Worm (Caenorhabditis elegans): ENCODE data around the gene crn-5.
A peak's percentile ranks its signal among the peaks of the same experiment; 100 is the strongest.

The crn-5 gene

DNA sequence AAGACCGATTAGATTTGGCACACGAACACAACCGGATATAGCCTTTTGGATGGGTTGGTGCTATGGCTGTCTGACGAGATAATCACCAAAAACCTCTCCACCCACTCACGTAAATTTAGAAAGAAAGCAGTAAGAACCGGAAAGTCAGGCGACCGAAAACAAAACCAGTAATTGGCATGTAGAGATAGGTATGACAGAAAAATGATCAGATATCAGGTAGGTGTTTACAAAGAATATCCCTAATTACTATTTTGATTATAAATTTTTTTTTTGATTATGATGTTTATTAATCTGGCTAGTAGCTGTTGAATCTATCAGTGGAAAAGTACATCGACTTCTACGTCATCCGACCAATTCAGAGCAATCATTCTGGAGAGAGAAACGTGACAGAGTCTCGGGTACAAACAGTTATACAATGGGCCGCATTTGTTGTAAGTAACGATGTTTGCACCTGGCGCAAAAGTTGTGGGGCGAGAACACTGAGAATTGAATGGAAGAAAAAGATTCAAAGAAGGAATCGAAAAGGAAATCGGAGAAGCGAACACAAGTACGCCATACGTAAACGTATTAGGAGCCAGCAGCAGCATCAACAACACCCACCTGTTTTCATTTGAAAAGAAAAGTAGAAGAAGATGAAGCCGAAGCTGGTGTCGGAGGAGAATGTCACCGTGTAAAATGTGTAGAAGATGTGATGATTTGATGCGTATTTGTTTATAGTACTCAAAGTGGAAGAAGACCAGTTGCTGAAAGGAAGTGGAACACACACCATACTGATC lies 41.5 kb upstream of the crn-5 start (continued):
- TF ChIP-seq fos-1 (tag; optimal IDR thresholded peaks at IDR 0.05) (no peak), nhr-237 (tag; optimal IDR thresholded peaks at IDR 0.05) (no peak), aha-1 (tag; optimal IDR thresholded peaks at IDR 0.05) (no peak), xbp-1 (tag; optimal IDR thresholded peaks at IDR 0.05) (peak; percentile 5), skn-1 (tag; optimal IDR thresholded peaks at IDR 0.05) (peak; percentile 5), lin-15B (tag; optimal IDR thresholded peaks at IDR 0.05) (no peak), nhr-20 (tag; optimal IDR thresholded peaks at IDR 0.05) (peak; percentile 39), mef-2 (tag; optimal IDR thresholded peaks at IDR 0.05) (no peak), mep-1 (tag; optimal IDR thresholded peaks at IDR 0.05) (peak; percentile 54), mab-9 (GFP tag; IDR thresholded peaks at IDR 0.05) (no peak), ama-1 (optimal IDR thresholded peaks at IDR 0.05) (peak; percentile 25), ceh-63 (GFP tag; optimal IDR thresholded peaks at IDR 0.05) (no peak), F16B12.6 (tag; optimal IDR thresholded peaks at IDR 0.05) (no peak), C04F5.9 (tag; optimal IDR thresholded peaks at IDR 0.05) (no peak), nhr-71 (tag; optimal IDR thresholded peaks at IDR 0.05) (peak; percentile 58), egl-13 (tag; optimal IDR thresholded peaks at IDR 0.05) (no peak), swsn-7 (tag; optimal IDR thresholded peaks at IDR 0.05) (peak; percentile 23), nhr-28 (tag; optimal IDR thresholded peaks at IDR 0.05) (no peak), dpl-1 (GFP tag; optimal IDR thresholded peaks at IDR 0.05) (no peak), lsy-2 (tag; optimal IDR thresholded peaks at IDR 0.05) (peak; percentile 14 to 26), fkh-8 (tag; optimal IDR thresholded peaks at IDR 0.05) (peak; percentile 69), ces-1 (GFP tag; optimal IDR thresholded peaks at IDR 0.05) (no peak), mdl-1 (tag; optimal IDR thresholded peaks at IDR 0.05) (peak in 1 of 2 experiments; percentile 35), lin-13 (GFP tag; optimal IDR thresholded peaks at IDR 0.05) (no peak), dsc-1 (tag; optimal IDR thresholded peaks at IDR 0.05) (peak; percentile 32), zip-4 (GFP tag; optimal IDR thresholded peaks at IDR 0.05) (no peak), nhr-85 (tag) (peak; percentile 20), unc-86 (tag; optimal IDR thresholded peaks at IDR 0.05) (no peak), aly-2 (tag; optimal IDR thresholded peaks at IDR 0.05) (no peak), tlp-1 (tag; optimal IDR thresholded peaks at IDR 0.05) (no peak), unc-130 (tag; optimal IDR thresholded peaks at IDR 0.05) (peak; percentile 12), sptf-1 (tag; optimal IDR thresholded peaks at IDR 0.05) (no peak), snu-23 (GFP tag; optimal IDR thresholded peaks at IDR 0.05) (peak; percentile 12), grh-1 (GFP tag; IDR thresholded peaks at IDR 0.05) (peak; percentile 57; the same call in 1 of the 2 replicates)

DNA sequence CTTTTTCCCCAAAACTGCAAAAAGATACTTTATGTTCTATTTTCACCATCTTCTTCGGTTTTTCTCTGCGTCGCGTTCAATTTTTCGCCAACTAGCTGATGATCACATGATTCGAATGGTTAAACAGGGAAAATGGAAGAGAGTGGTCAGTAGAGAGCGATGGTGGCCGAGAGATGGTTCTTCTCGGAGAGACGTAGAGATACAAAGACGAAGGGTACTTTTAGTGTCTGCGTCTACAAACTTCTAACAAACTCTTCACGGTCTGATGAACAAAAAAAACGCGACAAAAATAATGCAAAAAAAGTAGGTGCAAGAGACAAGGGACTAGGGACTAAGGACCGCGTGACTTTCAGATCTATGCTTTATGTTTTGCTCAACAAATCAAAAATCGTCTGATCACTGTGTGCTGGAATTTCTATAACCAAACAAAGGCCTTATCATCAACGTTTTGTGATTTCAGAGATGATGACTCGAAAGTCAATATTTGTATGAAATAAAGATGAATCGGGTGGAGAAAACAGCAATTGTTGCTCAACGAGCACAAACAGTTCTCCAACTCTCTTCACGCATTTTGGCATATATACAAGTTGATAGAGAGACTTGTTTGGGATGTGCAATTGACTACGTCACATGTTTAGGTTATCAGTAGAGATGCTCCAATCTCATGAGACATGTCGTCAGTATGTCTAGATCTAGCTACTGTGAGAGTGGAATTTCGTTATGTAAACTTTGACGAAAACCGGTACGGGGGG lies 40.4 kb upstream of the crn-5 start:
- peak; percentile 85 for TF ChIP-seq ceh-8 (GFP tag; optimal IDR thresholded peaks at IDR 0.05)
- peak; percentile 97 for TF ChIP-seq ama-1 (optimal IDR thresholded peaks at IDR 0.05)
- TF ChIP-seq nhr-71 (tag; optimal IDR thresholded peaks at IDR 0.05) = peak; percentile 99
- TF ChIP-seq fkh-4 (tag; optimal IDR thresholded peaks at IDR 0.05; ENCODE audit: borderline replicate concordance) = no peak
- no peak for TF ChIP-seq sptf-1 (tag; optimal IDR thresholded peaks at IDR 0.05)
- peak; percentile 95 for TF ChIP-seq unc-130 (tag; optimal IDR thresholded peaks at IDR 0.05)
- TF ChIP-seq snu-23 (GFP tag; optimal IDR thresholded peaks at IDR 0.05) = peak; percentile 97
- TF ChIP-seq lsy-2 (tag; optimal IDR thresholded peaks at IDR 0.05) = peak; percentile 92 to 96
- TF ChIP-seq egl-13 (tag; optimal IDR thresholded peaks at IDR 0.05) = peak; percentile 81
- no peak for TF ChIP-seq nhr-76 (tag; optimal IDR thresholded peaks at IDR 0.05)
- TF ChIP-seq ztf-4 (tag; optimal IDR thresholded peaks at IDR 0.05) = peak; percentile 95
- TF ChIP-seq C34B4.2 (tag; optimal IDR thresholded peaks at IDR 0.05) = no peak
- TF ChIP-seq alr-1 (tag; optimal IDR thresholded peaks at IDR 0.05; ENCODE audit: borderline replicate concordance) = no peak
- peak; percentile 76 for TF ChIP-seq ceh-88 (GFP tag; IDR thresholded peaks at IDR 0.05)
- no peak for TF ChIP-seq Y116A8C.19 (tag; optimal IDR thresholded peaks at IDR 0.05; ENCODE audit: borderline replicate concordance)
- TF ChIP-seq egl-27 (tag; optimal IDR thresholded peaks at IDR 0.05) = peak; percentile 75 to 94
- TF ChIP-seq tlp-1 (tag; optimal IDR thresholded peaks at IDR 0.05) = no peak
- peak; percentile 100 for TF ChIP-seq nhr-85 (tag)
- TF ChIP-seq ztf-11 (tag; optimal IDR thresholded peaks at IDR 0.05) = peak in 1 of 2 experiments; percentile 66
- TF ChIP-seq ces-1 (GFP tag; optimal IDR thresholded peaks at IDR 0.05) = no peak
- peak; percentile 87 for TF ChIP-seq aha-1 (tag; optimal IDR thresholded peaks at IDR 0.05)
- TF ChIP-seq grh-1 (GFP tag; IDR thresholded peaks at IDR 0.05) = peak; percentile 93
- TF ChIP-seq lin-35 (GFP tag; optimal IDR thresholded peaks at IDR 0.05) = peak; percentile 82 to 89
- peak; percentile 21 for TF ChIP-seq ceh-63 (GFP tag; optimal IDR thresholded peaks at IDR 0.05)
- TF ChIP-seq pqm-1 (tag; optimal IDR thresholded peaks at IDR 0.05) = no peak
- peak; percentile 81 to 88 (median 87) for TF ChIP-seq ceh-82 (tag; optimal IDR thresholded peaks at IDR 0.05)
- TF ChIP-seq nhr-237 (tag; optimal IDR thresholded peaks at IDR 0.05) = peak; percentile 92
- TF ChIP-seq efl-3 (GFP tag; optimal IDR thresholded peaks at IDR 0.05) = peak; percentile 33
- peak; percentile 63 for TF ChIP-seq zip-4 (GFP tag; optimal IDR thresholded peaks at IDR 0.05)

Data from whole organism, L1 larva.